Fruit fly (Drosophila melanogaster): ENCODE measurements around the gene CG14115.

The CG14115 gene

DNA sequence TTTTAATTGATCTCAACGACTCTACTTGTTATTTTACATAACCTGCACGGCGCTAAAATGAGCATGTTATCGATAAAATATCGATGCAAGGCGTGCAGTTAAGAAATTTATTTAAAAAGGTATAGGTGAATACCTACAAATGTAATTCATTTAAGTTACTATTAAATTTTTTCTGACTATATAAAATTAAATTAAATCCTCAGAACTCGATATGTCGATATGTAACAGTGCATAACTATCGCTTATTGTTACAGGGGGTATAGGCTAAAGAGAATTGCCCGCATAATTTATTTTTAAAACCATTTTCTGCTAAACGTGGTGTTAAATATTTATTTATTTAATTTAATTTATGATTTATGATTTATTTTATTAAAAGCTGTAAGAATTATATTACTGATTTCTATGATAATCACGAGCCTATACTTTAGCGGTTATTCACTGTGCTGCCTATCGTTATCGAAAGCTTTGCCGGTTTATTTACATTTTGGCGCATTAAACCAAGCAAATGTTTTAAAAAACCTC, 43.4 kb downstream of the CG14115 start, which contains the start of the genes mRpL20 and Icmt (continued):
- peak; percentile 96 for TF ChIP-seq OdsH (GFP tag; optimal IDR thresholded peaks at IDR 0.05)
- peak; percentile 76 for TF ChIP-seq CG8319 (GFP tag; optimal IDR thresholded peaks at IDR 0.05)
- peak; percentile 98 for TF ChIP-seq eg (GFP tag; IDR thresholded peaks at IDR 0.05)
- TF ChIP-seq CG1621 (tag; optimal IDR thresholded peaks at IDR 0.05), result peak; percentile 90
- peak; percentile 93 for TF ChIP-seq CG11294 (GFP tag; IDR thresholded peaks at IDR 0.05)
- peak; percentile 73 for TF ChIP-seq CG9139 (GFP tag; optimal IDR thresholded peaks at IDR 0.05)
- peak; percentile 80 for TF ChIP-seq CG11762 (GFP tag; optimal IDR thresholded peaks at IDR 0.05; ENCODE audit: insufficient read depth)
- peak; percentile 77 for TF ChIP-seq spab (GFP tag; optimal IDR thresholded peaks at IDR 0.05)
- peak; percentile 82 for TF ChIP-seq topi (GFP tag; optimal IDR thresholded peaks at IDR 0.05)
- TF ChIP-seq Hr38 (GFP tag; optimal IDR thresholded peaks at IDR 0.05), result no peak
- TF ChIP-seq Smox (GFP tag; optimal IDR thresholded peaks at IDR 0.05), result peak; percentile 88
- peak; percentile 86 for TF ChIP-seq CG31627 (GFP tag; optimal IDR thresholded peaks at IDR 0.05)
- TF ChIP-seq fd59A (GFP tag; optimal IDR thresholded peaks at IDR 0.05), result peak; percentile 82
- peak; percentile 67 for TF ChIP-seq CG7368 (GFP tag; optimal IDR thresholded peaks at IDR 0.05)
- peak; percentile 77 for TF ChIP-seq CG6808 (GFP tag; optimal IDR thresholded peaks at IDR 0.05)
- peak; percentile 87 for TF ChIP-seq Sox102F (GFP tag; optimal IDR thresholded peaks at IDR 0.05)
- TF ChIP-seq net (GFP tag; optimal IDR thresholded peaks at IDR 0.05), result peak; percentile 91
- TF ChIP-seq CG3919 (GFP tag; optimal IDR thresholded peaks at IDR 0.05), result peak; percentile 86
- peak; percentile 98 for TF ChIP-seq Gug (GFP tag; IDR thresholded peaks at IDR 0.05)
- peak; percentile 75 for TF ChIP-seq Ets21C (GFP tag; optimal IDR thresholded peaks at IDR 0.05)
- peak; percentile 88 for TF ChIP-seq CG16779 (tag; optimal IDR thresholded peaks at IDR 0.05)
- TF ChIP-seq lz (GFP tag; optimal IDR thresholded peaks at IDR 0.05), result peak; percentile 91
- peak; percentile 97 for TF ChIP-seq CG10631 (GFP tag; optimal IDR thresholded peaks at IDR 0.05)
- peak; percentile 98 for TF ChIP-seq CG15336 (GFP tag; IDR thresholded peaks at IDR 0.05)
- TF ChIP-seq CG6163 (GFP tag; IDR thresholded peaks at IDR 0.05), result peak; percentile 97

DNA sequence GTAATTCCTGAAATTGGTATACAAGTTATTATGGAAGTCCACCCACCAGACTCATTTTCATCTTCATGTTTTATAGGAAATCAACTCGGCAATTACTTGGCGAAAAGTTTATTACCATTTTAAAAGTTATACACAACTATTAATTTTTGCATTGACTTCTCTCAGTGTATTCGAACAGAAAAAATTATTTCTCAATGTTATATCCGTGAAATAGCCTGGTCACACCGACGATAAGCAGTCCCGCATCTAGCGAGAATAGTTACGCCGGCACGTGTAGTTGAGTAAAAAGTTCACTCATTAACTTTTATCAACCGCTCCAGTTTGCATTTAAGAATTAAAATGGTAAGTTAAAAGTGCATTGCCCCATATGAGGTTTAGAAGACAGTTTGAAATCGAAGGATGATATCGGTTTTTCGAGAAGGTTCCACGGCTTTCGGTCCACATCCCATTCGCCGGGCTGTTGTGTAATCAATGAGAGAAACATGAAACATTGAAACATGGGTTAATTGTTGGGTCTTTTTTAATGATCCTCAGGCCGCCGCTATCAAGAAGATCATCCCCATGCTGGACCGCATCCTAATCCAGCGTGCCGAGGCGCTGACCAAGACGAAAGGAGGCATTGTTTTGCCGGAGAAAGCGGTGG, 45.3 kb downstream of the CG14115 start, which contains the start of gene CG11267:
Gene CG11267 (plus strand): TSS at position 228 of the 643 bp plus-strand sequence.
- peak; percentile 93 for TF ChIP-seq eg (GFP tag; IDR thresholded peaks at IDR 0.05)
- peak; percentile 86 for TF ChIP-seq CG10669 (GFP tag; optimal IDR thresholded peaks at IDR 0.05)
- peak; percentile 84 for TF ChIP-seq Sox14 (GFP tag; optimal IDR thresholded peaks at IDR 0.05)
- TF ChIP-seq acj6 (GFP tag; optimal IDR thresholded peaks at IDR 0.05), result peak; percentile 80
- TF ChIP-seq pdm3 (GFP tag; optimal IDR thresholded peaks at IDR 0.05), result peak; percentile 84
- TF ChIP-seq CG11294 (GFP tag; IDR thresholded peaks at IDR 0.05), result peak; percentile 86
- peak; percentile 50 for TF ChIP-seq fkh (GFP tag; optimal IDR thresholded peaks at IDR 0.05)
- TF ChIP-seq cyc (GFP tag; optimal IDR thresholded peaks at IDR 0.05), result peak; percentile 86
- TF ChIP-seq CG16779 (tag; optimal IDR thresholded peaks at IDR 0.05), result no peak
- TF ChIP-seq spab (GFP tag; optimal IDR thresholded peaks at IDR 0.05), result peak; percentile 78
- TF ChIP-seq ss (GFP tag; optimal IDR thresholded peaks at IDR 0.05), result peak; percentile 46 to 72
- TF ChIP-seq Hr39 (GFP tag; optimal IDR thresholded peaks at IDR 0.05), result peak; percentile 83
- peak; percentile 76 for TF ChIP-seq Ets96B (tag; optimal IDR thresholded peaks at IDR 0.05)
- peak; percentile 38 for TF ChIP-seq CG6854 (GFP tag; optimal IDR thresholded peaks at IDR 0.05)
- peak; percentile 75 for TF ChIP-seq CG11902 (GFP tag; optimal IDR thresholded peaks at IDR 0.05)
- TF ChIP-seq CG9139 (GFP tag; optimal IDR thresholded peaks at IDR 0.05), result peak; percentile 70
- peak; percentile 82 for TF ChIP-seq net (GFP tag; optimal IDR thresholded peaks at IDR 0.05)
- no peak for TF ChIP-seq Hr38 (GFP tag; optimal IDR thresholded peaks at IDR 0.05)
- peak; percentile 84 for TF ChIP-seq topi (GFP tag; optimal IDR thresholded peaks at IDR 0.05)
- peak; percentile 85 for TF ChIP-seq CG31627 (GFP tag; optimal IDR thresholded peaks at IDR 0.05)
- peak; percentile 90 for TF ChIP-seq svp (GFP tag)
- TF ChIP-seq CG6276 (GFP tag; optimal IDR thresholded peaks at IDR 0.05), result no peak
- TF ChIP-seq CG15336 (GFP tag; IDR thresholded peaks at IDR 0.05), result peak; percentile 88
- TF ChIP-seq Eip75B (GFP tag; optimal IDR thresholded peaks at IDR 0.05), result peak; percentile 76
- peak; percentile 72 for TF ChIP-seq CG6792 (GFP tag; optimal IDR thresholded peaks at IDR 0.05)
- peak; percentile 80 for TF ChIP-seq OdsH (GFP tag; optimal IDR thresholded peaks at IDR 0.05)
- peak; percentile 50 for TF ChIP-seq fd59A (GFP tag; optimal IDR thresholded peaks at IDR 0.05)
- TF ChIP-seq CG11762 (GFP tag; optimal IDR thresholded peaks at IDR 0.05; ENCODE audit: insufficient read depth), result peak; percentile 82
- TF ChIP-seq Gug (GFP tag; IDR thresholded peaks at IDR 0.05), result peak; percentile 71
- peak; percentile 84 for TF ChIP-seq CG32006 (GFP tag; optimal IDR thresholded peaks at IDR 0.05)
- TF ChIP-seq CG6163 (GFP tag; IDR thresholded peaks at IDR 0.05), result peak; percentile 93
- TF ChIP-seq dac (GFP tag; optimal IDR thresholded peaks at IDR 0.05), result peak; percentile 66
- peak; percentile 72 for TF ChIP-seq salr (GFP tag; optimal IDR thresholded peaks at IDR 0.05)
- TF ChIP-seq CG8632 (GFP tag; optimal IDR thresholded peaks at IDR 0.05), result peak; percentile 69
- peak; percentile 87 for TF ChIP-seq Met (GFP tag; optimal IDR thresholded peaks at IDR 0.05)
- TF ChIP-seq Blimp-1 (GFP tag; optimal IDR thresholded peaks at IDR 0.05), result peak; percentile 65
